Fruit fly (Drosophila melanogaster) whole organism, embryonic: ENCODE data around the gene CG8925.

Experiments
- CG10267 ChIP-seq: fragments of 200-800 bp; sonication (Bioruptor generic); optimal IDR thresholded peaks from 2 replicates; lab custom pipeline; 2018; ENCODE audit warnings: missing biosample characterization, mild to moderate bottlenecking, missing genetic modification characterization, moderate library complexity
- CG10431 ChIP-seq: fragments of 200-800 bp; sonication (Bioruptor generic); optimal IDR thresholded peaks from 3 replicates; lab custom pipeline; 2018; ENCODE audit warnings: missing biosample characterization, mild to moderate bottlenecking, missing genetic modification characterization
- CG12299 ChIP-seq: fragments of 200-800 bp; sonication (Bioruptor generic); optimal IDR thresholded peaks from 2 replicates; lab custom pipeline; 2018; ENCODE audit warnings: missing biosample characterization, mild to moderate bottlenecking, missing genetic modification characterization
- CG12942 ChIP-seq: fragments of 200-800 bp; sonication (Bioruptor generic); optimal IDR thresholded peaks from 3 replicates; lab custom pipeline; 2016; ENCODE audit warnings: missing biosample characterization, missing genetic modification characterization
- CG15514 ChIP-seq: fragments of 200-800 bp; sonication (Bioruptor generic); optimal IDR thresholded peaks from 3 replicates; lab custom pipeline; 2017; ENCODE audit warnings: missing biosample characterization, missing genetic modification characterization, mild to moderate bottlenecking, moderate library complexity, missing genetic modification reagents
- CG16815 ChIP-seq: fragments of 200-800 bp; sonication (Bioruptor generic); optimal IDR thresholded peaks from 3 replicates; lab custom pipeline; 2017; ENCODE audit warnings: missing biosample characterization, mild to moderate bottlenecking, missing genetic modification characterization
- CG16863 ChIP-seq: fragments of 200-800 bp; sonication (Bioruptor generic); optimal IDR thresholded peaks from 3 replicates; lab custom pipeline; 2016; ENCODE audit warnings: missing biosample characterization, missing genetic modification characterization
- CG18599 ChIP-seq: fragments of 200-800 bp; sonication (Bioruptor generic); optimal IDR thresholded peaks from 3 replicates; lab custom pipeline; 2017; ENCODE audit warnings: missing biosample characterization, missing genetic modification characterization, mild to moderate bottlenecking, moderate library complexity, missing genetic modification reagents
- CG18764 ChIP-seq: fragments of 200-800 bp; sonication (Bioruptor generic); optimal IDR thresholded peaks from 3 replicates; lab custom pipeline; 2016; ENCODE audit warnings: missing biosample characterization, missing genetic modification characterization
- CG2129 ChIP-seq: fragments of 200-800 bp; sonication (Bioruptor generic); IDR thresholded peaks from 2 replicates; pipeline ENCODE4 v1.3.6; 2022; ENCODE audit warnings: missing biosample characterization, missing genetic modification characterization; ENCODE audit not compliant: partially characterized antibody
- CG2875 ChIP-seq: fragments of 200-800 bp; sonication (Bioruptor generic); optimal IDR thresholded peaks from 2 replicates; lab custom pipeline; 2017; ENCODE audit warnings: missing biosample characterization, mild to moderate bottlenecking, missing genetic modification characterization, missing genetic modification reagents
- CG33213 ChIP-seq: fragments of 200-800 bp; sonication (Bioruptor generic); optimal IDR thresholded peaks from 3 replicates; lab custom pipeline; 2016; ENCODE audit warnings: missing biosample characterization, missing genetic modification characterization
- CG34224 ChIP-seq: fragments of 200-800 bp; sonication (Bioruptor generic); IDR thresholded peaks from 3 replicates; pipeline ENCODE4 v1.3.6; 2022; ENCODE audit warnings: missing biosample characterization, missing genetic modification characterization; ENCODE audit not compliant: partially characterized antibody
- CG3847 ChIP-seq: fragments of 200-800 bp; sonication (Bioruptor generic); IDR thresholded peaks from 2 replicates; pipeline ENCODE4 v1.3.6; 2022; ENCODE audit warnings: missing biosample characterization, missing genetic modification characterization
- CG42726 ChIP-seq: fragments of 200-800 bp; sonication (Bioruptor generic); IDR thresholded peaks from 2 replicates; pipeline ENCODE4 v1.3.6; 2022; ENCODE audit warnings: missing biosample characterization, missing genetic modification characterization; ENCODE audit not compliant: partially characterized antibody
- CG7357 ChIP-seq: fragments of 200-800 bp; sonication (Bioruptor generic); IDR thresholded peaks from 3 replicates; pipeline ENCODE4 v1.3.6; 2022; ENCODE audit warnings: missing biosample characterization, missing genetic modification characterization
- CG9876 ChIP-seq: fragments of 200-800 bp; sonication (Bioruptor generic); optimal IDR thresholded peaks from 2 replicates; lab custom pipeline; 2016; ENCODE audit warnings: missing biosample characterization, missing genetic modification characterization
- Ets97D ChIP-seq: fragments of 200-800 bp; sonication (Bioruptor generic); optimal IDR thresholded peaks from 3 replicates; lab custom pipeline; 2016; ENCODE audit warnings: missing biosample characterization, missing genetic modification characterization
- HLHmδ ChIP-seq: fragments of 200-800 bp; sonication (Bioruptor generic); optimal IDR thresholded peaks from 2 replicates; lab custom pipeline; 2018; ENCODE audit warnings: missing biosample characterization, mild to moderate bottlenecking, missing genetic modification characterization, moderate library complexity
- Hr3 ChIP-seq: fragments of 200-800 bp; sonication (Bioruptor generic); optimal IDR thresholded peaks from 3 replicates; lab custom pipeline; 2016; ENCODE audit warnings: missing biosample characterization, missing genetic modification characterization
- MESR4 ChIP-seq: fragments of 200-800 bp; sonication (Bioruptor generic); optimal IDR thresholded peaks from 2 replicates; lab custom pipeline; 2018; ENCODE audit warnings: missing biosample characterization, mild to moderate bottlenecking, missing genetic modification characterization, moderate library complexity
- Mad ChIP-seq: fragments of 200-800 bp; sonication (Bioruptor generic); optimal IDR thresholded peaks from 2 replicates; lab custom pipeline; 2016; ENCODE audit warnings: missing biosample characterization, missing genetic modification characterization
- Meics ChIP-seq: fragments of 200-800 bp; sonication (Bioruptor generic); optimal IDR thresholded peaks from 2 replicates; lab custom pipeline; 2017; ENCODE audit warnings: missing biosample characterization, mild to moderate bottlenecking, missing genetic modification characterization
- Rx ChIP-seq: fragments of 200-800 bp; sonication (Bioruptor generic); IDR thresholded peaks from 2 replicates; pipeline ENCODE4 v1.3.6; 2022; ENCODE audit warnings: missing biosample characterization, missing genetic modification characterization
- Sox100B ChIP-seq: fragments of 200-800 bp; sonication (Bioruptor generic); optimal IDR thresholded peaks from 3 replicates; lab custom pipeline; 2018; ENCODE audit warnings: missing biosample characterization, mild to moderate bottlenecking, missing genetic modification characterization
- Spps ChIP-seq: fragments of 200-800 bp; sonication (Bioruptor generic); optimal IDR thresholded peaks from 2 replicates; lab custom pipeline; 2018; ENCODE audit warnings: missing biosample characterization, mild to moderate bottlenecking, missing genetic modification characterization
- ase ChIP-seq: fragments of 200-800 bp; sonication (Bioruptor generic); IDR thresholded peaks from 3 replicates; pipeline ENCODE4 v1.3.6; 2022; ENCODE audit warnings: missing biosample characterization, missing genetic modification characterization
- corto ChIP-seq: fragments of 200-800 bp; sonication (Bioruptor generic); optimal IDR thresholded peaks from 2 replicates; lab custom pipeline; 2016; ENCODE audit warnings: missing biosample characterization, mild to moderate bottlenecking, missing genetic modification characterization, moderate library complexity
- danr ChIP-seq: fragments of 200-800 bp; sonication (Bioruptor generic); IDR thresholded peaks from 2 replicates; pipeline ENCODE4 v1.3.6; 2022; ENCODE audit warnings: missing biosample characterization, missing genetic modification characterization
- dati ChIP-seq: fragments of 200-800 bp; sonication (Bioruptor generic); IDR thresholded peaks from 2 replicates; pipeline ENCODE4 v1.3.6; 2022; ENCODE audit warnings: missing biosample characterization, missing genetic modification characterization
- dimm ChIP-seq: fragments of 200-800 bp; sonication (Bioruptor generic); IDR thresholded peaks from 2 replicates; pipeline ENCODE4 v1.3.6; 2022; ENCODE audit warnings: missing biosample characterization, missing genetic modification characterization
- dmrt11E ChIP-seq: fragments of 200-800 bp; sonication (Bioruptor generic); optimal IDR thresholded peaks from 3 replicates; lab custom pipeline; 2018; ENCODE audit warnings: missing biosample characterization, mild to moderate bottlenecking, missing genetic modification characterization, moderate library complexity
- dpn ChIP-seq, 2 experiments: fragments of 200-800 bp; sonication (Bioruptor generic); optimal IDR thresholded peaks; 3 replicates each; lab custom pipeline; 2016; ENCODE audit warnings: missing biosample characterization in 2 of 2, missing genetic modification characterization in 2 of 2
- ems ChIP-seq: fragments of 200-800 bp; sonication (Bioruptor generic); optimal IDR thresholded peaks from 3 replicates; lab custom pipeline; 2016; ENCODE audit warnings: missing biosample characterization, missing genetic modification characterization
- exex ChIP-seq: fragments of 200-800 bp; sonication (Bioruptor generic); optimal IDR thresholded peaks from 4 replicates; lab custom pipeline; 2018; ENCODE audit warnings: missing biosample characterization, mild to moderate bottlenecking, missing genetic modification characterization, moderate library complexity
- fd64A ChIP-seq: fragments of 200-800 bp; sonication (Bioruptor generic); optimal IDR thresholded peaks from 3 replicates; lab custom pipeline; 2018; ENCODE audit warnings: missing biosample characterization, mild to moderate bottlenecking, missing genetic modification characterization
- jumu ChIP-seq: fragments of 200-800 bp; sonication (Bioruptor generic); optimal IDR thresholded peaks from 3 replicates; lab custom pipeline; 2016; ENCODE audit warnings: missing biosample characterization, missing genetic modification characterization
- kay ChIP-seq: fragments of 200-800 bp; sonication (Bioruptor generic); optimal IDR thresholded peaks from 2 replicates; lab custom pipeline; 2016; ENCODE audit warnings: missing biosample characterization, missing genetic modification characterization
- klu ChIP-seq: fragments of 200-800 bp; sonication (Bioruptor generic); IDR thresholded peaks from 2 replicates; pipeline ENCODE4 v1.3.6; 2022; ENCODE audit warnings: missing biosample characterization, missing genetic modification characterization
- nom ChIP-seq: fragments of 200-800 bp; sonication (Bioruptor generic); optimal IDR thresholded peaks from 2 replicates; lab custom pipeline; 2017; ENCODE audit warnings: missing biosample characterization, missing genetic modification characterization, mild to moderate bottlenecking, moderate library complexity, missing genetic modification reagents
- org-1 ChIP-seq: fragments of 200-800 bp; sonication (Bioruptor generic); optimal IDR thresholded peaks from 2 replicates; lab custom pipeline; 2017; ENCODE audit warnings: missing biosample characterization, missing genetic modification characterization
- psq ChIP-seq: fragments of 200-800 bp; sonication (Bioruptor generic); optimal IDR thresholded peaks from 2 replicates; lab custom pipeline; 2017; ENCODE audit warnings: missing biosample characterization, missing genetic modification characterization
- scrt ChIP-seq: fragments of 200-800 bp; sonication (Bioruptor generic); optimal IDR thresholded peaks from 2 replicates; lab custom pipeline; 2018; ENCODE audit warnings: missing biosample characterization, mild to moderate bottlenecking, missing genetic modification characterization, moderate library complexity
- tup ChIP-seq: fragments of 200-800 bp; sonication (Bioruptor generic); optimal IDR thresholded peaks from 2 replicates; lab custom pipeline; 2016; ENCODE audit warnings: missing biosample characterization, mild to moderate bottlenecking, missing genetic modification characterization, moderate library complexity
- twi ChIP-seq: fragments of 200-800 bp; optimal IDR thresholded peaks from 2 replicates; lab custom pipeline; 2019; ENCODE audit warnings: missing biosample characterization, mild to moderate bottlenecking, missing genetic modification characterization, moderate library complexity

The CG8925 gene

dm6 chr3R:16146632-16147453, 24.9 kb upstream of the CG8925 start, which contains the start of the genes Mic26-27 and CG5916 (continued):
- TF ChIP-seq HLHmδ (GFP tag; lab: Kevin White, UChicago) = no peak
- peak; percentile 69 for TF ChIP-seq CG10267
- TF ChIP-seq dmrt11E (tag; lab: Kevin White, UChicago) = peak; percentile 94
- peak; percentile 96 for TF ChIP-seq CG42726
- peak; percentile 96 for TF ChIP-seq CG9876 (GFP tag; lab: Kevin White, UChicago)
- peak; percentile 85 for TF ChIP-seq twi
- no peak for TF ChIP-seq CG2875
- TF ChIP-seq CG18764 (GFP tag; lab: Kevin White, UChicago) = peak; percentile 99
- peak; percentile 77 for TF ChIP-seq Mad (GFP tag; lab: Kevin White, UChicago)
- TF ChIP-seq fd64A (GFP tag; lab: Kevin White, UChicago) = no peak
- TF ChIP-seq Hr3 (GFP tag; lab: Kevin White, UChicago) = peak; percentile 88
- TF ChIP-seq CG15514 (GFP tag; lab: Kevin White, UChicago) = peak; percentile 99
- TF ChIP-seq Spps (tag; lab: Kevin White, UChicago) = no peak
- TF ChIP-seq Sox100B (GFP tag; lab: Kevin White, UChicago) = no peak
- TF ChIP-seq CG33213 (GFP tag; lab: Kevin White, UChicago) = peak; percentile 87
- peak; percentile 74 for TF ChIP-seq MESR4
- TF ChIP-seq CG16863 = peak; percentile 83
- TF ChIP-seq scrt (GFP tag; lab: Kevin White, UChicago) = peak; percentile 81
- peak; percentile 88 for TF ChIP-seq klu
- TF ChIP-seq CG34224 (GFP tag; lab: Robert Waterston, UW) = peak; percentile 100
- TF ChIP-seq CG16815 (GFP tag; lab: Kevin White, UChicago) = peak; percentile 85
- TF ChIP-seq kay (GFP tag; lab: Kevin White, UChicago) = peak; percentile 91
- peak; percentile 71 to 78 for TF ChIP-seq dpn (GFP tag; optimal IDR thresholded peaks at IDR 0.05; lab: Kevin White, UChicago)
- TF ChIP-seq ems (GFP tag; lab: Kevin White, UChicago) = peak; percentile 56
- peak; percentile 23 for TF ChIP-seq exex
- TF ChIP-seq danr (GFP tag; lab: Robert Waterston, UW) = peak; percentile 55; the same call in 1 of the 2 replicates
- TF ChIP-seq Ets97D (GFP tag; lab: Kevin White, UChicago) = peak; percentile 89
- TF ChIP-seq CG10431 = no peak
- no peak for TF ChIP-seq tup (GFP tag; lab: Kevin White, UChicago)
- peak; percentile 36 for TF ChIP-seq psq (GFP tag; lab: Kevin White, UChicago)
- TF ChIP-seq ase (GFP tag; lab: Robert Waterston, UW) = peak; percentile 83
- no peak for TF ChIP-seq dimm
- peak; percentile 69 for TF ChIP-seq Rx (GFP tag; lab: Robert Waterston, UW)
- TF ChIP-seq CG7357 (GFP tag; lab: Robert Waterston, UW) = peak; percentile 75
- peak; percentile 84 for TF ChIP-seq CG12942 (GFP tag; lab: Kevin White, UChicago)
- no peak for TF ChIP-seq dati (GFP tag; lab: Robert Waterston, UW)
- peak; percentile 94 for TF ChIP-seq CG3847 (GFP tag; lab: Robert Waterston, UW)
- TF ChIP-seq org-1 (GFP tag; lab: Kevin White, UChicago) = peak; percentile 14
- no peak for TF ChIP-seq CG12299 (tag; lab: Kevin White, UChicago)
- TF ChIP-seq CG18599 = no peak
- peak; percentile 57 for TF ChIP-seq corto (GFP tag; lab: Kevin White, UChicago)
- TF ChIP-seq CG2129 (GFP tag; lab: Robert Waterston, UW) = peak; percentile 100
- peak; percentile 80 for TF ChIP-seq jumu
- TF ChIP-seq Meics (GFP tag; lab: Kevin White, UChicago) = peak; percentile 63
- TF ChIP-seq nom (GFP tag; lab: Kevin White, UChicago) = no peak
